Fruit fly (Drosophila melanogaster) whole organism, embryonic: ENCODE measurements around the gene CG14866.

Source experiments
- Adf1 ChIP-seq: fragments of 200-800 bp; sonication (Bioruptor generic); IDR thresholded peaks from 2 replicates; pipeline ENCODE4 v1.3.6; 2022; ENCODE audit warnings: missing biosample characterization, missing genetic modification characterization
- CG10209 ChIP-seq: fragments of 200-800 bp; sonication (Bioruptor generic); optimal IDR thresholded peaks from 3 replicates; lab custom pipeline; 2017; ENCODE audit warnings: missing biosample characterization, mild to moderate bottlenecking, missing genetic modification characterization, missing genetic modification reagents
- CG10462 ChIP-seq: fragments of 200-800 bp; sonication (Bioruptor generic); optimal IDR thresholded peaks from 2 replicates; lab custom pipeline; 2016; ENCODE audit warnings: missing biosample characterization, missing genetic modification characterization
- CG10979 ChIP-seq: fragments of 200-800 bp; sonication (Bioruptor generic); optimal IDR thresholded peaks from 2 replicates; lab custom pipeline; 2018; ENCODE audit warnings: missing biosample characterization, mild to moderate bottlenecking, missing genetic modification characterization, moderate library complexity
- CG11504 ChIP-seq: fragments of 200-800 bp; sonication (Bioruptor generic); optimal IDR thresholded peaks from 3 replicates; lab custom pipeline; 2019; ENCODE audit warnings: missing biosample characterization, mild to moderate bottlenecking, missing genetic modification characterization, moderate library complexity
- CG12769 ChIP-seq: fragments of 200-800 bp; sonication (Bioruptor generic); optimal IDR thresholded peaks from 2 replicates; lab custom pipeline; 2019; ENCODE audit warnings: missing biosample characterization, mild to moderate bottlenecking, missing genetic modification characterization, moderate library complexity
- CG14050 ChIP-seq: fragments of 200-800 bp; sonication (Bioruptor generic); IDR thresholded peaks from 3 replicates; pipeline ENCODE4 v1.3.6; 2022; ENCODE audit warnings: missing biosample characterization, missing genetic modification characterization
- CG15269 ChIP-seq: fragments of 200-800 bp; sonication (Bioruptor generic); optimal IDR thresholded peaks from 2 replicates; lab custom pipeline; 2018; ENCODE audit warnings: missing biosample characterization, mild to moderate bottlenecking, missing genetic modification characterization, moderate library complexity
- CG15601 ChIP-seq: fragments of 200-800 bp; sonication (Bioruptor generic); optimal IDR thresholded peaks from 3 replicates; lab custom pipeline; 2019; ENCODE audit warnings: missing biosample characterization, mild to moderate bottlenecking, missing genetic modification characterization, moderate library complexity
- CG17361 ChIP-seq: fragments of 200-800 bp; sonication (Bioruptor generic); IDR thresholded peaks from 3 replicates; pipeline ENCODE4 v1.3.6; 2022; ENCODE audit warnings: missing biosample characterization, missing genetic modification characterization
- CG17612 ChIP-seq: fragments of 200-800 bp; sonication (Bioruptor generic); IDR thresholded peaks from 2 replicates; pipeline ENCODE4 v1.3.6; 2022; ENCODE audit warnings: missing biosample characterization, missing genetic modification characterization
- CG34376 ChIP-seq: fragments of 200-800 bp; sonication (Bioruptor generic); optimal IDR thresholded peaks from 2 replicates; lab custom pipeline; 2018; ENCODE audit warnings: missing biosample characterization, mild to moderate bottlenecking, missing genetic modification characterization
- CG3726 ChIP-seq: fragments of 200-800 bp; sonication (Bioruptor generic); IDR thresholded peaks from 3 replicates; pipeline ENCODE4, ENCODE4 v1.3.6; 2022; ENCODE audit warnings: missing biosample characterization, missing genetic modification characterization
- CG6654 ChIP-seq: fragments of 200-800 bp; sonication (Bioruptor generic); optimal IDR thresholded peaks from 2 replicates; lab custom pipeline; 2017; ENCODE audit warnings: missing biosample characterization, mild to moderate bottlenecking, missing genetic modification characterization
- CG6854 ChIP-seq: fragments of 200-800 bp; sonication (Bioruptor generic); optimal IDR thresholded peaks from 3 replicates; lab custom pipeline; 2017; ENCODE audit warnings: missing biosample characterization, mild to moderate bottlenecking, missing genetic modification characterization
- CG7357 ChIP-seq: fragments of 200-800 bp; sonication (Bioruptor generic); IDR thresholded peaks from 3 replicates; pipeline ENCODE4 v1.3.6; 2022; ENCODE audit warnings: missing biosample characterization, missing genetic modification characterization
- CG8290 ChIP-seq, 3 experiments: fragments of 200-800 bp; sonication (Bioruptor generic); optimal IDR thresholded peaks; 2 replicates each; lab custom pipeline; 2016 to 2019; ENCODE audit warnings: missing biosample characterization in 3 of 3, missing genetic modification characterization in 3 of 3, mild to moderate bottlenecking in 2 of 3, moderate library complexity in 1 of 3
- CG9727 ChIP-seq: fragments of 200-800 bp; sonication (Bioruptor generic); optimal IDR thresholded peaks from 3 replicates; lab custom pipeline; 2017; ENCODE audit warnings: missing biosample characterization, mild to moderate bottlenecking, missing genetic modification characterization
- E2f1 ChIP-seq: fragments of 200-800 bp; sonication (Bioruptor generic); IDR thresholded peaks from 2 replicates; pipeline ENCODE4 v1.3.6; 2022; ENCODE audit warnings: missing biosample characterization, missing genetic modification characterization
- Hr51 ChIP-seq, 2 experiments: fragments of 200-800 bp; sonication (Bioruptor generic); optimal IDR thresholded peaks; 2 replicates in 1 of 2; 3 replicates in 1 of 2; lab custom pipeline; 2016 to 2018; ENCODE audit warnings: missing biosample characterization in 2 of 2, missing genetic modification characterization in 2 of 2, mild to moderate bottlenecking in 1 of 2, moderate library complexity in 1 of 2
- Lim3 ChIP-seq: fragments of 200-800 bp; sonication (Bioruptor generic); IDR thresholded peaks from 2 replicates; pipeline ENCODE4 v1.3.6; 2022; ENCODE audit warnings: missing biosample characterization, missing genetic modification characterization
- Mes4 ChIP-seq: fragments of 200-800 bp; sonication (Bioruptor generic); optimal IDR thresholded peaks from 2 replicates; lab custom pipeline; 2016; ENCODE audit warnings: missing biosample characterization, missing genetic modification characterization
- Mrtf ChIP-seq: fragments of 200-800 bp; sonication (Bioruptor generic); IDR thresholded peaks from 3 replicates; pipeline ENCODE4 v1.3.6; 2022; ENCODE audit warnings: missing biosample characterization, missing genetic modification characterization
- Neu2 ChIP-seq: fragments of 200-800 bp; sonication (Bioruptor generic); optimal IDR thresholded peaks from 3 replicates; lab custom pipeline; 2016; ENCODE audit warnings: missing biosample characterization, missing genetic modification characterization, borderline replicate concordance
- Rfx ChIP-seq: fragments of 200-800 bp; sonication (Bioruptor generic); IDR thresholded peaks from 2 replicates; pipeline ENCODE4 v1.3.6; 2022; ENCODE audit warnings: missing biosample characterization, missing genetic modification characterization
- TFAM ChIP-seq: fragments of 200-800 bp; sonication (Bioruptor generic); optimal IDR thresholded peaks from 2 replicates; lab custom pipeline; 2017; ENCODE audit warnings: missing biosample characterization, missing genetic modification characterization, inconsistent platforms
- Tbp ChIP-seq: fragments of >200 bp; optimal IDR thresholded peaks from 2 replicates; lab custom pipeline; 2018; ENCODE audit warnings: missing biosample characterization, missing genetic modification characterization
- Trl ChIP-seq, 3 experiments: fragments of >200 bp in 2 of 3; fragments of 200-800 bp in 1 of 3; sonication (Bioruptor generic) in 1 of 3; optimal IDR thresholded peaks; 2 replicates in 1 of 3; 3 replicates in 2 of 3; lab custom pipeline; 2016 to 2017; ENCODE audit warnings: missing biosample characterization in 1 of 3, missing genetic modification characterization in 1 of 3
- abd-A ChIP-seq: fragments of 200-800 bp; sonication (Bioruptor generic); optimal IDR thresholded peaks from 3 replicates; lab custom pipeline; 2019; ENCODE audit warnings: missing biosample characterization, mild to moderate bottlenecking, missing genetic modification characterization, moderate library complexity
- aop ChIP-seq: fragments of 200-800 bp; sonication (Bioruptor generic); IDR thresholded peaks from 2 replicates; pipeline ENCODE4 v1.3.6; 2022; ENCODE audit warnings: missing biosample characterization, missing genetic modification characterization
- chinmo ChIP-seq: fragments of 200-800 bp; sonication (Bioruptor generic); IDR thresholded peaks from 4 replicates; pipeline ENCODE4 v1.3.6; 2022; ENCODE audit warnings: missing biosample characterization, missing genetic modification characterization; ENCODE audit not compliant: partially characterized antibody
- chm ChIP-seq: fragments of 200-800 bp; sonication (Bioruptor generic); IDR thresholded peaks from 2 replicates; pipeline ENCODE4 v1.3.6; 2022; ENCODE audit warnings: missing biosample characterization, missing genetic modification characterization
- ci ChIP-seq: fragments of 200-800 bp; sonication (Bioruptor generic); IDR thresholded peaks from 3 replicates; pipeline ENCODE4 v1.3.6; 2022; ENCODE audit warnings: missing biosample characterization, missing genetic modification characterization
- crol ChIP-seq: fragments of 200-800 bp; sonication (Bioruptor generic); IDR thresholded peaks from 2 replicates; pipeline ENCODE4 v1.3.6; 2022; ENCODE audit warnings: missing biosample characterization, missing genetic modification characterization
- esg ChIP-seq: fragments of 200-800 bp; sonication (Bioruptor generic); conservative IDR thresholded peaks from 2 replicates; pipeline ENCODE4 v1.3.6; 2022; ENCODE audit warnings: missing biosample characterization, missing genetic modification characterization
- exex ChIP-seq: fragments of 200-800 bp; sonication (Bioruptor generic); optimal IDR thresholded peaks from 4 replicates; lab custom pipeline; 2018; ENCODE audit warnings: missing biosample characterization, mild to moderate bottlenecking, missing genetic modification characterization, moderate library complexity
- fd102C ChIP-seq: fragments of 200-800 bp; sonication (Bioruptor generic); optimal IDR thresholded peaks from 2 replicates; lab custom pipeline; 2018; ENCODE audit warnings: missing biosample characterization, mild to moderate bottlenecking, missing genetic modification characterization, moderate library complexity
- fd64A ChIP-seq: fragments of 200-800 bp; sonication (Bioruptor generic); optimal IDR thresholded peaks from 3 replicates; lab custom pipeline; 2018; ENCODE audit warnings: missing biosample characterization, mild to moderate bottlenecking, missing genetic modification characterization
- gcm ChIP-seq: fragments of 200-800 bp; sonication (Bioruptor generic); optimal IDR thresholded peaks from 2 replicates; lab custom pipeline; 2019; ENCODE audit warnings: missing biosample characterization, mild to moderate bottlenecking, missing genetic modification characterization, moderate library complexity
- gcm2 ChIP-seq: fragments of 200-800 bp; sonication (Bioruptor generic); optimal IDR thresholded peaks from 2 replicates; lab custom pipeline; 2016; ENCODE audit warnings: missing biosample characterization, missing genetic modification characterization
- phol ChIP-seq: fragments of 200-800 bp; sonication (Bioruptor generic); optimal IDR thresholded peaks from 3 replicates; lab custom pipeline; 2018; ENCODE audit warnings: missing biosample characterization, mild to moderate bottlenecking, missing genetic modification characterization, moderate library complexity
- pum ChIP-seq: fragments of 200-800 bp; sonication (Bioruptor generic); optimal IDR thresholded peaks from 2 replicates; lab custom pipeline; 2016; ENCODE audit warnings: missing biosample characterization, missing genetic modification characterization
- ranshi ChIP-seq: fragments of 200-800 bp; sonication (Bioruptor generic); IDR thresholded peaks from 2 replicates; pipeline ENCODE4 v1.3.6; 2022; ENCODE audit warnings: missing biosample characterization, missing genetic modification characterization
- salm ChIP-seq: fragments of 200-800 bp; sonication (Bioruptor generic); optimal IDR thresholded peaks from 2 replicates; lab custom pipeline; 2018; ENCODE audit warnings: missing biosample characterization, mild to moderate bottlenecking, missing genetic modification characterization
- sens ChIP-seq: fragments of 200-800 bp; sonication (Bioruptor generic); peaks from one replicate; lab custom pipeline; 2016; ENCODE audit warnings: missing biosample characterization, missing genetic modification characterization
- slbo ChIP-seq: fragments of 200-800 bp; sonication (Bioruptor generic); IDR thresholded peaks from 2 replicates; pipeline ENCODE4 v1.3.6; 2022; ENCODE audit warnings: missing biosample characterization, missing genetic modification characterization
- toy ChIP-seq: fragments of 200-800 bp; sonication (Bioruptor generic); IDR thresholded peaks from 2 replicates; pipeline ENCODE4 v1.3.6; 2022; ENCODE audit warnings: missing biosample characterization, missing genetic modification characterization

Gene CG14866

dm6 chr3R:15280619-15281334, 35.5 kb upstream of the CG14866 start (continued):
- TF ChIP-seq CG10462: peak; percentile 43
- TF ChIP-seq Lim3 (GFP tag; lab: Robert Waterston, UW): no peak
- peak; percentile 47; the same call in 1 of the 2 replicates for TF ChIP-seq Rfx (GFP tag; lab: Robert Waterston, UW)
- no peak for TF ChIP-seq aop (GFP tag; lab: Robert Waterston, UW)
- TF ChIP-seq fd102C (GFP tag; lab: Kevin White, UChicago): no peak
- peak; percentile 95 for TF ChIP-seq CG17361 (GFP tag; lab: Robert Waterston, UW)
- no peak for TF ChIP-seq gcm2
- TF ChIP-seq TFAM (GFP tag; lab: Kevin White, UChicago): no peak
- TF ChIP-seq CG12769 (tag; lab: Kevin White, UChicago): no peak

dm6 chr3R:15281335-15281963, 34.8 kb upstream of the CG14866 start:
- TF ChIP-seq esg (GFP tag; lab: Robert Waterston, UW) (no peak), ranshi (GFP tag; lab: Robert Waterston, UW) (no peak), Neu2 (GFP tag; lab: Kevin White, UChicago) (no peak), CG11504 (peak; percentile 11), exex (tag; lab: Kevin White, UChicago) (no peak), abd-A (tag; lab: Kevin White, UChicago) (no peak), chinmo (GFP tag; lab: Robert Waterston, UW) (0 out of 4 replicates have a peak, but pooled peaks have one; percentile 18), CG15601 (tag; lab: Kevin White, UChicago) (peak; percentile 99), Hr51 (GFP tag; optimal IDR thresholded peaks at IDR 0.05; lab: Kevin White, UChicago) (no peak), CG3726 (GFP tag; lab: Robert Waterston, UW) (no peak), Adf1 (GFP tag; lab: Robert Waterston, UW) (no peak), ci (GFP tag; lab: Robert Waterston, UW) (peak; percentile 32; the same call in 1 of the 3 replicates), CG9727 (GFP tag; lab: Kevin White, UChicago) (peak; percentile 46), sens (GFP tag; lab: Kevin White, UChicago) (peak; percentile 16), slbo (GFP tag; lab: Robert Waterston, UW) (no peak), pum (GFP tag; lab: Kevin White, UChicago) (no peak), CG10979 (tag; lab: Kevin White, UChicago) (no peak), E2f1 (peak; percentile 5; the same call in 1 of the 2 replicates), CG15269 (tag; lab: Kevin White, UChicago) (no peak), CG6854 (GFP tag; lab: Kevin White, UChicago) (no peak), Trl (optimal IDR thresholded peaks at IDR 0.05; lab: Kevin White, UChicago) (peak in 1 of 2 experiments; percentile 39), Trl (GFP tag; optimal IDR thresholded peaks at IDR 0.05; lab: Kevin White, UChicago) (no peak), Mrtf (0 out of 3 replicates have a peak, but pooled peaks have one; percentile 4), CG17612 (GFP tag; lab: Robert Waterston, UW) (no peak), chm (GFP tag; lab: Robert Waterston, UW) (peak; percentile 54; the same call in 1 of the 2 replicates), CG10209 (GFP tag; lab: Kevin White, UChicago) (no peak), toy (no peak), CG7357 (no peak), salm (no peak), CG8290 (GFP tag; optimal IDR thresholded peaks at IDR 0.05; lab: Kevin White, UChicago) (no peak), CG8290 (tag; optimal IDR thresholded peaks at IDR 0.05; lab: Kevin White, UChicago) (peak in 1 of 2 experiments; percentile 10), Mes4 (GFP tag; lab: Kevin White, UChicago) (no peak), gcm (GFP tag; lab: Kevin White, UChicago) (no peak), CG14050 (GFP tag; lab: Robert Waterston, UW) (no peak), crol (no peak), Tbp (GFP tag; lab: Kevin White, UChicago) (no peak), phol (tag; lab: Kevin White, UChicago) (no peak), CG34376 (GFP tag; lab: Kevin White, UChicago) (no peak), CG6654 (no peak), fd64A (no peak)
